Worm (Caenorhabditis elegans) whole organism, L4/young adult: Measurements from ENCODE around the gene fbxa-90.

Experiments used
- W03F9.2 ChIP-seq: fragments of 150-350 bp; optimal IDR thresholded peaks from 2 replicates; lab custom pipeline; 2014; ENCODE audit warnings: missing biosample characterization, missing genetic modification characterization
- dao-5 ChIP-seq: sonication (generic microtip); optimal IDR thresholded peaks from 2 replicates; lab custom pipeline; 2016; ENCODE audit warnings: missing genotype, missing genetic modification characterization, moderate library complexity, missing compliant biosample characterization
- him-1 ChIP-seq: sonication (generic microtip); optimal IDR thresholded peaks from 2 replicates; lab custom pipeline; 2016; ENCODE audit warnings: missing genotype, missing genetic modification reagents, missing genetic modification characterization, missing compliant biosample characterization

DNA sequence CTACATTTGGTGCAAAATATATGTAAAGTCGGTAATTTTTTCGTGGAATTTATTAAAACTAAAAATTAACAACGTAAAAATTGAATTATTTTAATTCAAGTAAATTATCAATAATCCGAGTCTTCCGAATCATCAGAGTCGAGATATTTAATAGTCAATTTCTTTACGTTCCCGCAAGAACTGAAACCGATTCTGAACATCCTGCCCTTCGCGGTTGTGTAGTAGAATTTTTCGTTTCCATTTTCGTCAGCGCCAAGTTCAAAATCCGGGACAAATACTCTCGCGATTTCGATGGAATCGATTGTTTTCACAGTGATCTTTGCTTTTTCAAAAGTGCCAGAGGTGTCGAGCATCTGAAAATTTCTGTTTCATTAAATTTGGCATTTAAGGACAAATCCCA, 46.9 kb upstream of the fbxa-90 start:
- no peak for TF ChIP-seq dao-5 (tag; lab: Kevin White, UChicago)
- no peak for TF ChIP-seq him-1 (tag; lab: Kevin White, UChicago)
- no peak for TF ChIP-seq W03F9.2 (tag; lab: Kevin White, UChicago)
